Fruit fly (Drosophila melanogaster): Measurements from ENCODE around the gene CG6418.

CG6418 gene

dm6 chr3L:10844548-10845530, 34.0 kb downstream of the CG6418 start (continued):
- TF ChIP-seq gfzf (GFP tag; optimal IDR thresholded peaks at IDR 0.05) (peak; percentile 15), CG8765 (GFP tag; IDR thresholded peaks at IDR 0.05) (no peak), klu (GFP tag; IDR thresholded peaks at IDR 0.05) (no peak), dm (GFP tag; optimal IDR thresholded peaks at IDR 0.05) (peak; percentile 7), CG1233 (GFP tag; optimal IDR thresholded peaks at IDR 0.05) (peak; percentile 30), pnt (GFP tag; optimal IDR thresholded peaks at IDR 0.05) (peak; percentile 45), Fer3 (tag; optimal IDR thresholded peaks at IDR 0.05) (no peak), CG4617 (GFP tag; optimal IDR thresholded peaks at IDR 0.05; ENCODE audit: borderline replicate concordance) (no peak), mld (GFP tag; IDR thresholded peaks at IDR 0.05; ENCODE audit: partially characterized antibody) (no peak), Drgx (GFP tag; IDR thresholded peaks at IDR 0.05) (no peak), zfh1 (GFP tag; IDR thresholded peaks at IDR 0.05) (no peak), dati (GFP tag; IDR thresholded peaks at IDR 0.05) (no peak), ranshi (GFP tag; IDR thresholded peaks at IDR 0.05) (no peak), CG17912 (GFP tag; optimal IDR thresholded peaks at IDR 0.05) (no peak), crol (GFP tag; IDR thresholded peaks at IDR 0.05) (peak; percentile 23; the same call in 1 of the 2 replicates), ham (GFP tag; IDR thresholded peaks at IDR 0.05) (no peak), Rfx (GFP tag; IDR thresholded peaks at IDR 0.05) (no peak), CG34422 (GFP tag; IDR thresholded peaks at IDR 0.05) (no peak), zen2 (GFP tag; IDR thresholded peaks at IDR 0.05; ENCODE audit: partially characterized antibody) (no peak), aop (GFP tag; IDR thresholded peaks at IDR 0.05) (no peak), CG31441 (GFP tag; IDR thresholded peaks at IDR 0.05) (peak; percentile 72), run (tag; optimal IDR thresholded peaks at IDR 0.05) (no peak), Ravus (GFP tag; IDR thresholded peaks at IDR 0.05) (no peak), da (GFP tag; optimal IDR thresholded peaks at IDR 0.05) (no peak), tx (GFP tag; optimal IDR thresholded peaks at IDR 0.05) (no peak), ase (GFP tag; IDR thresholded peaks at IDR 0.05) (no peak), Dref (GFP tag; IDR thresholded peaks at IDR 0.05) (no peak), tll (GFP tag; optimal IDR thresholded peaks at IDR 0.05) (no peak), lbe (GFP tag; optimal IDR thresholded peaks at IDR 0.05) (no peak), CG15011 (GFP tag; optimal IDR thresholded peaks at IDR 0.05) (no peak), HHEX (GFP tag; optimal IDR thresholded peaks at IDR 0.05) (peak; percentile 21), bsh (GFP tag; optimal IDR thresholded peaks at IDR 0.05) (peak in 1 of 2 experiments; percentile 62), Ets97D (GFP tag; optimal IDR thresholded peaks at IDR 0.05) (no peak), Abd-B (GFP tag; optimal IDR thresholded peaks at IDR 0.05) (peak; percentile 36), Dbx (GFP tag; IDR thresholded peaks at IDR 0.05) (no peak), CG10321 (GFP tag; IDR thresholded peaks at IDR 0.05) (no peak), NC2β (GFP tag; optimal IDR thresholded peaks at IDR 0.05) (peak; percentile 17), Gsc (GFP tag; IDR thresholded peaks at IDR 0.05) (no peak), HmgD (GFP tag; optimal IDR thresholded peaks at IDR 0.05) (no peak), Xrp1 (GFP tag; IDR thresholded peaks at IDR 0.05) (peak; percentile 35; the same call in 1 of the 2 replicates), dimm (GFP tag; IDR thresholded peaks at IDR 0.05) (no peak), CG2712 (tag; optimal IDR thresholded peaks at IDR 0.05) (peak; percentile 80), croc (GFP tag; conservative IDR thresholded peaks at IDR 0.05) (peak; percentile 32; the same call in 1 of the 3 replicates), seq (GFP tag; IDR thresholded peaks at IDR 0.05) (0 out of 2 replicates have a peak, but pooled peaks have one; percentile 23), Pdp1 (GFP tag; optimal IDR thresholded peaks at IDR 0.05) (peak; percentile 14 to 15), yki (optimal IDR thresholded peaks at IDR 0.05) (no peak), CG9437 (GFP tag; optimal IDR thresholded peaks at IDR 0.05) (no peak), CG8281 (tag; optimal IDR thresholded peaks at IDR 0.05) (no peak), CG3407 (GFP tag; optimal IDR thresholded peaks at IDR 0.05) (peak; percentile 0)
